1 fruit fly cellular context compared by ENCODE assay signal in genomic region chrX:6316858-6317474, dm6.
TF ChIP-seq lines count a peak whose summit lies in the region.

No protein-coding gene starts in this region.

TF ChIP-seq in whole organism, embryonic, 481 proteins besides CTCF, POLR2A, EP300 and RAD21 (continued from another document and continues in another):
- no peak for TF ChIP-seq zen (tag; optimal IDR thresholded peaks at IDR 0.05; lab: Kevin White, UChicago)
- TF ChIP-seq row (GFP tag; IDR thresholded peaks at IDR 0.05; lab: Robert Waterston, UW), result peak; percentile 83
- TF ChIP-seq Bdp1 (GFP tag; optimal IDR thresholded peaks at IDR 0.05; lab: Kevin White, UChicago), result no peak
- TF ChIP-seq CG5180 (GFP tag; optimal IDR thresholded peaks at IDR 0.05; lab: Kevin White, UChicago), result peak; percentile 23
- TF ChIP-seq NK7.1 (GFP tag; optimal IDR thresholded peaks at IDR 0.05; lab: Kevin White, UChicago), result no peak
- peak; percentile 27 for TF ChIP-seq ewg (GFP tag; optimal IDR thresholded peaks at IDR 0.05; lab: Kevin White, UChicago)
- TF ChIP-seq MBD-R2 (GFP tag; IDR thresholded peaks at IDR 0.05; lab: Robert Waterston, UW), result peak; percentile 40; the same call in 1 of the 2 replicates
- 0 out of 3 replicates have a peak, but pooled peaks have one; percentile 31 for TF ChIP-seq CG11093 (GFP tag; IDR thresholded peaks at IDR 0.05; lab: Robert Waterston, UW)
- TF ChIP-seq Side (GFP tag; optimal IDR thresholded peaks at IDR 0.05; lab: Kevin White, UChicago), result no peak
- no peak for TF ChIP-seq Hmx (GFP tag; optimal IDR thresholded peaks at IDR 0.05; lab: Kevin White, UChicago)
- no peak for TF ChIP-seq CG17612 (GFP tag; IDR thresholded peaks at IDR 0.05; lab: Robert Waterston, UW)
- TF ChIP-seq chif (GFP tag; optimal IDR thresholded peaks at IDR 0.05; lab: Kevin White, UChicago), result peak in 1 of 2 experiments; percentile 33
- TF ChIP-seq wor (GFP tag; IDR thresholded peaks at IDR 0.05; lab: Robert Waterston, UW), result peak; percentile 45
- no peak for TF ChIP-seq sima (GFP tag; optimal IDR thresholded peaks at IDR 0.05; lab: Kevin White, UChicago)
- peak; percentile 66 for TF ChIP-seq wdn (GFP tag; IDR thresholded peaks at IDR 0.05; lab: Robert Waterston, UW)
- no peak for TF ChIP-seq crc (GFP tag; optimal IDR thresholded peaks at IDR 0.05; lab: Kevin White, UChicago)
- no peak for TF ChIP-seq Spps (tag; optimal IDR thresholded peaks at IDR 0.05; lab: Kevin White, UChicago)
- peak; percentile 42; the same call in 1 of the 2 replicates for TF ChIP-seq Drgx (GFP tag; IDR thresholded peaks at IDR 0.05; lab: Robert Waterston, UW)
- TF ChIP-seq Taf1 (GFP tag; IDR thresholded peaks at IDR 0.05; lab: Robert Waterston, UW), result peak; percentile 76
- TF ChIP-seq abd-A (tag; optimal IDR thresholded peaks at IDR 0.05; lab: Kevin White, UChicago), result peak; percentile 50
- peak; percentile 54 for TF ChIP-seq Blimp-1 (GFP tag; optimal IDR thresholded peaks at IDR 0.05; lab: Kevin White, UChicago)
- peak; percentile 42 for TF ChIP-seq Asciz (GFP tag; optimal IDR thresholded peaks at IDR 0.05; lab: Kevin White, UChicago)
- TF ChIP-seq nmo (GFP tag; optimal IDR thresholded peaks at IDR 0.05; lab: Kevin White, UChicago), result peak; percentile 43
- no peak for TF ChIP-seq Hr39 (optimal IDR thresholded peaks at IDR 0.05; lab: Kevin White, UChicago)
- TF ChIP-seq jumu (GFP tag; optimal IDR thresholded peaks at IDR 0.05; lab: Kevin White, UChicago), result peak; percentile 20
- TF ChIP-seq p53 (GFP tag; optimal IDR thresholded peaks at IDR 0.05; lab: Kevin White, UChicago), result no peak
- TF ChIP-seq toy (GFP tag; IDR thresholded peaks at IDR 0.05; lab: Robert Waterston, UW), result 0 out of 2 replicates have a peak, but pooled peaks have one; percentile 16
- TF ChIP-seq CG8290 (GFP tag; optimal IDR thresholded peaks at IDR 0.05; lab: Kevin White, UChicago), result no peak
- peak in 1 of 2 experiments; percentile 83 for TF ChIP-seq CG8290 (tag; optimal IDR thresholded peaks at IDR 0.05; lab: Kevin White, UChicago)
- peak; percentile 62; the same call in 2 of the 3 replicates for TF ChIP-seq Optix (GFP tag; IDR thresholded peaks at IDR 0.05; lab: Robert Waterston, UW)
- TF ChIP-seq gcm2 (GFP tag; optimal IDR thresholded peaks at IDR 0.05; lab: Kevin White, UChicago), result peak; percentile 3
- no peak for TF ChIP-seq CG4854 (GFP tag; optimal IDR thresholded peaks at IDR 0.05; lab: Kevin White, UChicago)
- peak in 1 of 2 experiments; percentile 25 for TF ChIP-seq Pdp1 (GFP tag; optimal IDR thresholded peaks at IDR 0.05; lab: Kevin White, UChicago)
- peak; percentile 83 for TF ChIP-seq CG12769 (tag; optimal IDR thresholded peaks at IDR 0.05; lab: Kevin White, UChicago)
- peak; percentile 24 for TF ChIP-seq CG12104 (GFP tag; optimal IDR thresholded peaks at IDR 0.05; lab: Kevin White, UChicago)
- TF ChIP-seq HmgZ (tag; optimal IDR thresholded peaks at IDR 0.05; lab: Kevin White, UChicago), result peak; percentile 36
- no peak for TF ChIP-seq CG8281 (tag; optimal IDR thresholded peaks at IDR 0.05; lab: Kevin White, UChicago)
- peak; percentile 53 for TF ChIP-seq CG32772 (GFP tag; IDR thresholded peaks at IDR 0.05; lab: Robert Waterston, UW)
- peak; percentile 69 for TF ChIP-seq CG9932 (GFP tag; IDR thresholded peaks at IDR 0.05; lab: Robert Waterston, UW)
- peak; percentile 58 for TF ChIP-seq B-H1 (GFP tag; IDR thresholded peaks at IDR 0.05; lab: Robert Waterston, UW)
- TF ChIP-seq prd (optimal IDR thresholded peaks at IDR 0.05; lab: Kevin White, UChicago), result no peak
- peak; percentile 75 for TF ChIP-seq prd (GFP tag; IDR thresholded peaks at IDR 0.05; lab: Robert Waterston, UW)
- TF ChIP-seq Ravus (GFP tag; IDR thresholded peaks at IDR 0.05; lab: Robert Waterston, UW), result peak; percentile 3; the same call in 1 of the 2 replicates
- TF ChIP-seq CG34376 (GFP tag; optimal IDR thresholded peaks at IDR 0.05; lab: Kevin White, UChicago), result peak; percentile 51
- peak; percentile 46 for TF ChIP-seq CG8924 (tag; optimal IDR thresholded peaks at IDR 0.05; lab: Kevin White, UChicago)
- no peak for TF ChIP-seq pan (optimal IDR thresholded peaks at IDR 0.05; lab: Kevin White, UChicago)
- TF ChIP-seq pan (GFP tag; optimal IDR thresholded peaks at IDR 0.05 in 1 of 2, IDR thresholded peaks at IDR 0.05 in 1 of 2), result peak in 1 of 2 experiments; percentile 81
- TF ChIP-seq CG2889 (GFP tag; IDR thresholded peaks at IDR 0.05; lab: Robert Waterston, UW), result peak; percentile 58; the same call in 1 of the 3 replicates
- no peak for TF ChIP-seq tna (GFP tag; IDR thresholded peaks at IDR 0.05; lab: Robert Waterston, UW; ENCODE audit: partially characterized antibody)
- TF ChIP-seq CG18764 (GFP tag; optimal IDR thresholded peaks at IDR 0.05; lab: Kevin White, UChicago), result no peak
- TF ChIP-seq Opbp (GFP tag; IDR thresholded peaks at IDR 0.05; lab: Robert Waterston, UW; ENCODE audit: partially characterized antibody), result no peak
- TF ChIP-seq CG17568 (GFP tag; optimal IDR thresholded peaks at IDR 0.05; lab: Kevin White, UChicago), result no peak
- TF ChIP-seq Neu2 (GFP tag; optimal IDR thresholded peaks at IDR 0.05; lab: Kevin White, UChicago; ENCODE audit: borderline replicate concordance), result no peak
- TF ChIP-seq gro (GFP tag; optimal IDR thresholded peaks at IDR 0.05; lab: Kevin White, UChicago), result peak; percentile 65
- TF ChIP-seq Ets65A (GFP tag; lab: Kevin White, UChicago), result peak; percentile 43
- peak; percentile 49 for TF ChIP-seq phol (tag; optimal IDR thresholded peaks at IDR 0.05; lab: Kevin White, UChicago)
- no peak for TF ChIP-seq CG6272 (GFP tag; IDR thresholded peaks at IDR 0.05; lab: Robert Waterston, UW)
- TF ChIP-seq CG13424 (tag; optimal IDR thresholded peaks at IDR 0.05; lab: Kevin White, UChicago), result peak; percentile 66
- peak; percentile 10 for TF ChIP-seq CG4820 (GFP tag; optimal IDR thresholded peaks at IDR 0.05; lab: Kevin White, UChicago)
- peak; percentile 36 for TF ChIP-seq Dip3 (GFP tag; optimal IDR thresholded peaks at IDR 0.05; lab: Kevin White, UChicago)
- no peak for TF ChIP-seq Tbp (GFP tag; optimal IDR thresholded peaks at IDR 0.05; lab: Kevin White, UChicago)
- peak; percentile 86 for TF ChIP-seq lab (GFP tag; optimal IDR thresholded peaks at IDR 0.05; lab: Kevin White, UChicago)
- peak; percentile 73 for TF ChIP-seq Dbx (GFP tag; IDR thresholded peaks at IDR 0.05; lab: Robert Waterston, UW)
- no peak for TF ChIP-seq CG9797 (GFP tag; optimal IDR thresholded peaks at IDR 0.05; lab: Kevin White, UChicago)
- no peak for TF ChIP-seq CG1647 (GFP tag; optimal IDR thresholded peaks at IDR 0.05; lab: Kevin White, UChicago)
- peak in 1 of 2 experiments; percentile 49 for TF ChIP-seq bsh (GFP tag; optimal IDR thresholded peaks at IDR 0.05; lab: Kevin White, UChicago)
- peak; percentile 35 for TF ChIP-seq CG18262 (tag; optimal IDR thresholded peaks at IDR 0.05; lab: Kevin White, UChicago)
- no peak for TF ChIP-seq pnt (GFP tag; optimal IDR thresholded peaks at IDR 0.05; lab: Kevin White, UChicago)
- peak; percentile 10 for TF ChIP-seq ab (GFP tag; optimal IDR thresholded peaks at IDR 0.05; lab: Kevin White, UChicago)
- TF ChIP-seq Mes4 (GFP tag; optimal IDR thresholded peaks at IDR 0.05; lab: Kevin White, UChicago), result no peak
- no peak for TF ChIP-seq CG8359 (GFP tag; optimal IDR thresholded peaks at IDR 0.05; lab: Kevin White, UChicago; ENCODE audit: borderline replicate concordance)
- peak; percentile 81 for TF ChIP-seq CG2678 (tag; optimal IDR thresholded peaks at IDR 0.05; lab: Kevin White, UChicago)
- TF ChIP-seq Aef1 (GFP tag; IDR thresholded peaks at IDR 0.05; lab: Robert Waterston, UW), result peak; percentile 62
- TF ChIP-seq Ptx1 (GFP tag; IDR thresholded peaks at IDR 0.05; lab: Robert Waterston, UW), result peak; percentile 68
- peak; percentile 51 for TF ChIP-seq ATbp (GFP tag; optimal IDR thresholded peaks at IDR 0.05; lab: Kevin White, UChicago)
- no peak for TF ChIP-seq sna (GFP tag; IDR thresholded peaks at IDR 0.05; lab: Robert Waterston, UW; ENCODE audit: partially characterized antibody)
- TF ChIP-seq Dad (GFP tag; optimal IDR thresholded peaks at IDR 0.05; lab: Kevin White, UChicago), result no peak
- peak; percentile 62; the same call in 1 of the 2 replicates for TF ChIP-seq ttk (GFP tag; IDR thresholded peaks at IDR 0.05; lab: Robert Waterston, UW)
- no peak for TF ChIP-seq en (GFP tag; optimal IDR thresholded peaks at IDR 0.05; lab: Kevin White, UChicago)
- TF ChIP-seq klu (GFP tag; IDR thresholded peaks at IDR 0.05; lab: Robert Waterston, UW), result 0 out of 2 replicates have a peak, but pooled peaks have one; percentile 30
- peak; percentile 45 for TF ChIP-seq ind (GFP tag; optimal IDR thresholded peaks at IDR 0.05; lab: Kevin White, UChicago)
- TF ChIP-seq tgo (GFP tag; IDR thresholded peaks at IDR 0.05; lab: Robert Waterston, UW), result peak; percentile 65
- TF ChIP-seq Ets97D (GFP tag; optimal IDR thresholded peaks at IDR 0.05; lab: Kevin White, UChicago), result no peak
- TF ChIP-seq CG16863 (GFP tag; optimal IDR thresholded peaks at IDR 0.05; lab: Kevin White, UChicago), result peak; percentile 46
- 0 out of 2 replicates have a peak, but pooled peaks have one; percentile 24 for TF ChIP-seq gt (GFP tag; IDR thresholded peaks at IDR 0.05; lab: Robert Waterston, UW)
- TF ChIP-seq CG14667 (GFP tag; IDR thresholded peaks at IDR 0.05; lab: Robert Waterston, UW), result peak; percentile 27
- TF ChIP-seq CG12299 (tag; optimal IDR thresholded peaks at IDR 0.05; lab: Kevin White, UChicago), result peak; percentile 35
- TF ChIP-seq CG12219 (GFP tag; optimal IDR thresholded peaks at IDR 0.05; lab: Kevin White, UChicago), result peak; percentile 49
- peak; percentile 52 for TF ChIP-seq eyg (GFP tag; optimal IDR thresholded peaks at IDR 0.05; lab: Kevin White, UChicago)
- TF ChIP-seq CG4424 (GFP tag; optimal IDR thresholded peaks at IDR 0.05; lab: Kevin White, UChicago), result peak; percentile 41
- TF ChIP-seq Dip2 (GFP tag; IDR thresholded peaks at IDR 0.05; lab: Robert Waterston, UW), result no peak
- TF ChIP-seq Chrac-16 (GFP tag; optimal IDR thresholded peaks at IDR 0.05; lab: Kevin White, UChicago), result peak; percentile 18
- TF ChIP-seq CG3281 (GFP tag; optimal IDR thresholded peaks at IDR 0.05; lab: Kevin White, UChicago), result peak; percentile 78
- peak; percentile 67; the same call in 2 of the 3 replicates for TF ChIP-seq CG34422 (GFP tag; IDR thresholded peaks at IDR 0.05; lab: Robert Waterston, UW)
- TF ChIP-seq Stat92E (GFP tag; optimal IDR thresholded peaks at IDR 0.05; lab: Kevin White, UChicago), result no peak
- peak; percentile 73 for TF ChIP-seq dmrt99B (tag; optimal IDR thresholded peaks at IDR 0.05; lab: Kevin White, UChicago)
- no peak for TF ChIP-seq MTF-1 (GFP tag; optimal IDR thresholded peaks at IDR 0.05; lab: Kevin White, UChicago; ENCODE audit: borderline replicate concordance)
- peak; percentile 53 for TF ChIP-seq CG12391 (tag; optimal IDR thresholded peaks at IDR 0.05; lab: Kevin White, UChicago)
- TF ChIP-seq vvl (GFP tag; IDR thresholded peaks at IDR 0.05; lab: Robert Waterston, UW), result peak; percentile 83
- TF ChIP-seq wek (GFP tag; optimal IDR thresholded peaks at IDR 0.05; lab: Kevin White, UChicago), result no peak
- TF ChIP-seq CG11560 (tag; IDR thresholded peaks at IDR 0.05; lab: Robert Waterston, UW), result 0 out of 3 replicates have a peak, but pooled peaks have one; percentile 31
- TF ChIP-seq schlank (tag; optimal IDR thresholded peaks at IDR 0.05; lab: Kevin White, UChicago), result peak; percentile 49
- no peak for TF ChIP-seq Lim3 (GFP tag; IDR thresholded peaks at IDR 0.05; lab: Robert Waterston, UW)
- TF ChIP-seq sisA (GFP tag; IDR thresholded peaks at IDR 0.05; lab: Robert Waterston, UW), result peak; percentile 64
- TF ChIP-seq CG14441 (GFP tag; IDR thresholded peaks at IDR 0.05; lab: Robert Waterston, UW), result peak; percentile 67
- TF ChIP-seq ci (GFP tag; IDR thresholded peaks at IDR 0.05; lab: Robert Waterston, UW), result peak; percentile 79
- TF ChIP-seq CG4730 (GFP tag; IDR thresholded peaks at IDR 0.05; lab: Robert Waterston, UW), result 0 out of 2 replicates have a peak, but pooled peaks have one; percentile 27
- TF ChIP-seq CG7357 (GFP tag; IDR thresholded peaks at IDR 0.05; lab: Robert Waterston, UW), result 0 out of 3 replicates have a peak, but pooled peaks have one; percentile 38
- peak; percentile 61 for TF ChIP-seq CG1233 (GFP tag; optimal IDR thresholded peaks at IDR 0.05; lab: Kevin White, UChicago)
- peak; percentile 70 for TF ChIP-seq Xrp1 (GFP tag; IDR thresholded peaks at IDR 0.05; lab: Robert Waterston, UW)
- no peak for TF ChIP-seq lov (optimal IDR thresholded peaks at IDR 0.05; lab: Kevin White, UChicago)
- TF ChIP-seq lov (GFP tag; IDR thresholded peaks at IDR 0.05; lab: Robert Waterston, UW), result no peak
- peak; percentile 19 for TF ChIP-seq CG10267 (tag; optimal IDR thresholded peaks at IDR 0.05; lab: Kevin White, UChicago)
- peak; percentile 63 for TF ChIP-seq CG6854 (GFP tag; optimal IDR thresholded peaks at IDR 0.05; lab: Kevin White, UChicago)
- TF ChIP-seq CG7839 (tag; optimal IDR thresholded peaks at IDR 0.05; lab: Kevin White, UChicago), result peak; percentile 76
- TF ChIP-seq CG15011 (GFP tag; optimal IDR thresholded peaks at IDR 0.05; lab: Kevin White, UChicago), result peak; percentile 50
- TF ChIP-seq exex (tag; optimal IDR thresholded peaks at IDR 0.05; lab: Kevin White, UChicago), result peak; percentile 18
- peak; percentile 39 to 74 for TF ChIP-seq Hr51 (GFP tag; optimal IDR thresholded peaks at IDR 0.05; lab: Kevin White, UChicago)
- TF ChIP-seq gfzf (GFP tag; optimal IDR thresholded peaks at IDR 0.05; lab: Kevin White, UChicago), result no peak
- TF ChIP-seq so (GFP tag; IDR thresholded peaks at IDR 0.05; lab: Robert Waterston, UW), result peak; percentile 55; the same call in 1 of the 3 replicates
- TF ChIP-seq E2f1 (GFP tag; IDR thresholded peaks at IDR 0.05; lab: Robert Waterston, UW), result peak; percentile 58
- no peak; the same call in 2 of the 3 replicates for TF ChIP-seq CG17361 (GFP tag; IDR thresholded peaks at IDR 0.05; lab: Robert Waterston, UW)
- peak; percentile 83 for TF ChIP-seq Atf6 (GFP tag; IDR thresholded peaks at IDR 0.05; lab: Robert Waterston, UW)
- peak; percentile 78 for TF ChIP-seq CG14014 (GFP tag; IDR thresholded peaks at IDR 0.05; lab: Robert Waterston, UW)
- TF ChIP-seq disco-r (GFP tag; optimal IDR thresholded peaks at IDR 0.05; lab: Kevin White, UChicago), result peak; percentile 10
- TF ChIP-seq CG7786 (GFP tag; optimal IDR thresholded peaks at IDR 0.05; lab: Kevin White, UChicago), result peak; percentile 35
- TF ChIP-seq Oli (tag; optimal IDR thresholded peaks at IDR 0.05; lab: Kevin White, UChicago), result peak; percentile 58
- TF ChIP-seq sim (GFP tag; IDR thresholded peaks at IDR 0.05; lab: Robert Waterston, UW), result peak; percentile 28; the same call in 1 of the 2 replicates
- peak; percentile 55 for TF ChIP-seq Dek (tag; optimal IDR thresholded peaks at IDR 0.05; lab: Kevin White, UChicago)
- TF ChIP-seq zfh1 (GFP tag; IDR thresholded peaks at IDR 0.05; lab: Robert Waterston, UW), result peak; percentile 64; the same call in 2 of the 3 replicates
